Worm (Caenorhabditis elegans) whole organism, young adult: ENCODE measurements around the gene C18A11.1.

Source experiments
- B0019.2 ChIP-seq: fragments of 200-800 bp; sonication (Bioruptor generic); conservative IDR thresholded peaks from 2 replicates; pipeline ENCODE4 v1.3.6; 2022; ENCODE audit warnings: missing genetic modification reagents, missing genetic modification characterization, missing compliant biosample characterization
- D2030.7 ChIP-seq: fragments of 200-800 bp; sonication (Bioruptor generic); IDR thresholded peaks from 2 replicates; pipeline ENCODE4 v1.3.6; 2022; ENCODE audit warnings: missing genetic modification reagents, missing genetic modification characterization, missing compliant biosample characterization
- F10E7.11 ChIP-seq: sonication (generic microtip); optimal IDR thresholded peaks from 2 replicates; lab custom pipeline; 2017; ENCODE audit warnings: mild to moderate bottlenecking, missing genetic modification characterization, moderate library complexity, missing compliant biosample characterization
- F37B4.10 ChIP-seq: fragments of 200-800 bp; sonication (Bioruptor generic); IDR thresholded peaks from 2 replicates; pipeline ENCODE4 v1.3.6; 2022; ENCODE audit warnings: missing genetic modification characterization, missing compliant biosample characterization
- K12H6.12 ChIP-seq: fragments of 200-800 bp; sonication (Bioruptor generic); optimal IDR thresholded peaks from 2 replicates; lab custom pipeline; 2018; ENCODE audit warnings: mild to moderate bottlenecking, missing genetic modification characterization, missing compliant biosample characterization
- T26A5.8 ChIP-seq: sonication (generic microtip); optimal IDR thresholded peaks from 2 replicates; lab custom pipeline; 2016; ENCODE audit warnings: missing genetic modification characterization, missing compliant biosample characterization
- ZK185.1 ChIP-seq: sonication (generic microtip); optimal IDR thresholded peaks from 2 replicates; lab custom pipeline; 2016; ENCODE audit warnings: mild to moderate bottlenecking, missing genetic modification characterization, missing compliant biosample characterization; ENCODE audit not compliant: poor library complexity, severe bottlenecking
- akir-1 ChIP-seq: fragments of 200-800 bp; sonication (Bioruptor generic); optimal IDR thresholded peaks from 2 replicates; lab custom pipeline; 2018; ENCODE audit warnings: mild to moderate bottlenecking, missing genetic modification characterization, moderate library complexity, missing compliant biosample characterization
- ccch-3 ChIP-seq: fragments of 200-800 bp; sonication (Bioruptor generic); optimal IDR thresholded peaks from 2 replicates; lab custom pipeline; 2018; ENCODE audit warnings: mild to moderate bottlenecking, missing genetic modification characterization, missing compliant biosample characterization
- ceh-40 ChIP-seq: fragments of 200-800 bp; sonication (Bioruptor generic); IDR thresholded peaks from 2 replicates; pipeline ENCODE4 v1.3.6; 2022; ENCODE audit warnings: missing genetic modification characterization, missing compliant biosample characterization
- ceh-58 ChIP-seq: fragments of 200-800 bp; sonication (Bioruptor generic); IDR thresholded peaks from 2 replicates; pipeline ENCODE4 v1.3.6; 2022; ENCODE audit warnings: missing genetic modification characterization, missing compliant biosample characterization
- ceh-91 ChIP-seq: fragments of 200-800 bp; sonication (Bioruptor generic); IDR thresholded peaks from 2 replicates; pipeline ENCODE4 v1.3.6; 2022; ENCODE audit warnings: missing genetic modification reagents, missing genetic modification characterization, missing compliant biosample characterization
- die-1 ChIP-seq: sonication (generic microtip); optimal IDR thresholded peaks from 2 replicates; lab custom pipeline; 2016; ENCODE audit warnings: missing genotype, mild to moderate bottlenecking, missing genetic modification characterization, missing compliant biosample characterization
- dpff-1 ChIP-seq: sonication (generic microtip); optimal IDR thresholded peaks from 2 replicates; lab custom pipeline; 2017; ENCODE audit warnings: mild to moderate bottlenecking, missing genetic modification characterization, missing compliant biosample characterization
- egrh-3 ChIP-seq: fragments of 200-800 bp; sonication (Bioruptor generic); IDR thresholded peaks from 2 replicates; pipeline ENCODE4 v1.3.6; 2022; ENCODE audit warnings: missing genetic modification reagents, missing genetic modification characterization, missing compliant biosample characterization
- ekl-4 ChIP-seq: fragments of 200-800 bp; sonication (Bioruptor generic); IDR thresholded peaks from 2 replicates; pipeline ENCODE4 v1.3.6; 2022; ENCODE audit warnings: missing genetic modification reagents, missing genetic modification characterization, missing compliant biosample characterization
- ets-4 ChIP-seq: fragments of 200-800 bp; sonication (Bioruptor generic); optimal IDR thresholded peaks from 2 replicates; lab custom pipeline; 2018; ENCODE audit warnings: mild to moderate bottlenecking, missing genetic modification characterization, missing compliant biosample characterization
- gei-17 ChIP-seq: fragments of 200-800 bp; sonication (Bioruptor generic); optimal IDR thresholded peaks from 2 replicates; lab custom pipeline; 2018; ENCODE audit warnings: mild to moderate bottlenecking, missing genetic modification characterization, missing compliant biosample characterization
- hlh-26 ChIP-seq: fragments of 200-800 bp; sonication (Bioruptor generic); conservative IDR thresholded peaks from 2 replicates; pipeline ENCODE4 v1.3.6; 2022; ENCODE audit warnings: missing genetic modification reagents, missing genetic modification characterization, missing compliant biosample characterization
- hmg-1.2 ChIP-seq: fragments of 200-800 bp; sonication (Bioruptor generic); IDR thresholded peaks from 2 replicates; pipeline ENCODE4 v1.3.6; 2022; ENCODE audit warnings: missing genetic modification reagents, missing genetic modification characterization, missing compliant biosample characterization
- let-607 ChIP-seq, 2 experiments: fragments of 200-800 bp in 1 of 2; sonication (Bioruptor generic) in 1 of 2; sonication (generic microtip) in 1 of 2; optimal IDR thresholded peaks; 2 replicates each; lab custom pipeline; 2016 to 2018; ENCODE audit warnings: mild to moderate bottlenecking in 2 of 2, missing compliant biosample characterization in 2 of 2, missing genetic modification characterization in 2 of 2, moderate library complexity in 2 of 2, missing genotype in 1 of 2
- lin-26 ChIP-seq: fragments of 200-800 bp; sonication (Bioruptor generic); IDR thresholded peaks from 2 replicates; pipeline ENCODE4 v1.3.6; 2022; ENCODE audit warnings: missing genetic modification reagents, missing genetic modification characterization, missing compliant biosample characterization
- lin-40 ChIP-seq: sonication (generic microtip); optimal IDR thresholded peaks from 2 replicates; lab custom pipeline; 2016; ENCODE audit warnings: missing genetic modification characterization, mild to moderate bottlenecking, missing compliant biosample characterization, missing genotype, missing genetic modification reagents
- lsl-1 ChIP-seq: fragments of 200-800 bp; sonication (Bioruptor generic); optimal IDR thresholded peaks from 2 replicates; lab custom pipeline; 2018; ENCODE audit warnings: mild to moderate bottlenecking, missing genetic modification characterization, moderate library complexity, missing compliant biosample characterization
- lsy-27 ChIP-seq: sonication (generic microtip); optimal IDR thresholded peaks from 2 replicates; lab custom pipeline; 2017; ENCODE audit warnings: missing genetic modification characterization, mild to moderate bottlenecking, missing compliant biosample characterization, antibody characterized with exemption, missing genotype, borderline replicate concordance; ENCODE audit not compliant: insufficient read depth
- madf-10 ChIP-seq: sonication (generic microtip); optimal IDR thresholded peaks from 2 replicates; lab custom pipeline; 2016; ENCODE audit warnings: mild to moderate bottlenecking, missing genetic modification characterization, missing compliant biosample characterization
- nfya-1 ChIP-seq: sonication (generic microtip); optimal IDR thresholded peaks from 2 replicates; lab custom pipeline; 2017; ENCODE audit warnings: antibody characterized with exemption, missing compliant biosample characterization, missing genetic modification characterization, borderline replicate concordance; ENCODE audit not compliant: insufficient read depth
- nfya-2 ChIP-seq: fragments of 200-800 bp; sonication (Bioruptor generic); IDR thresholded peaks from 2 replicates; pipeline ENCODE4 v1.3.6; 2022; ENCODE audit warnings: missing genetic modification reagents, missing genetic modification characterization, missing compliant biosample characterization
- nhr-80 ChIP-seq: sonication (generic microtip); optimal IDR thresholded peaks from 2 replicates; lab custom pipeline; 2016; ENCODE audit warnings: missing genetic modification characterization, missing compliant biosample characterization
- pha-4 ChIP-seq: fragments of 150-350 bp; sonication (generic microtip); optimal IDR thresholded peaks from 2 replicates; lab custom pipeline; 2014; ENCODE audit warnings: missing biosample characterization, missing genetic modification reagents, missing genetic modification characterization
- rec-8 ChIP-seq, 2 experiments: sonication (generic microtip); optimal IDR thresholded peaks; 2 replicates each; lab custom pipeline; 2016; ENCODE audit warnings: mild to moderate bottlenecking in 2 of 2, missing genetic modification characterization in 2 of 2, missing genetic modification reagents in 2 of 2, missing genotype in 2 of 2, missing biosample characterization in 1 of 2, missing compliant biosample characterization in 1 of 2, moderate library complexity in 1 of 2
- repo-1 ChIP-seq: sonication (generic microtip); optimal IDR thresholded peaks from 2 replicates; lab custom pipeline; 2017; ENCODE audit warnings: mild to moderate bottlenecking, missing genetic modification characterization, missing compliant biosample characterization
- rpc-1 ChIP-seq, 2 experiments: fragments of 150-350 bp in 1 of 2; sonication (generic microtip) in 1 of 2; optimal IDR thresholded peaks; 2 replicates each; lab custom pipeline; 2014 to 2018; ENCODE audit warnings: missing biosample characterization in 1 of 2, missing genetic modification characterization in 1 of 2, missing genetic modification reagents in 1 of 2, missing genotype in 1 of 2
- sea-2 ChIP-seq: fragments of 200-800 bp; sonication (Bioruptor generic); IDR thresholded peaks from 2 replicates; pipeline ENCODE4 v1.3.6; 2022; ENCODE audit warnings: missing genetic modification characterization, missing compliant biosample characterization
- snpc-1.3 ChIP-seq: sonication (generic microtip); optimal IDR thresholded peaks from 2 replicates; lab custom pipeline; 2017; ENCODE audit warnings: missing genetic modification characterization, mild to moderate bottlenecking, missing compliant biosample characterization, antibody characterized with exemption, moderate library complexity, missing genotype, missing genetic modification reagents; ENCODE audit not compliant: insufficient read depth
- sptf-2 ChIP-seq: fragments of 200-800 bp; sonication (Bioruptor generic); optimal IDR thresholded peaks from 2 replicates; lab custom pipeline; 2018; ENCODE audit warnings: mild to moderate bottlenecking, missing genetic modification characterization, missing compliant biosample characterization
- tbx-9 ChIP-seq: sonication (generic microtip); optimal IDR thresholded peaks from 2 replicates; lab custom pipeline; 2016; ENCODE audit warnings: borderline replicate concordance, missing genetic modification characterization, inconsistent platforms, missing compliant biosample characterization
- ztf-18 ChIP-seq: sonication (generic microtip); optimal IDR thresholded peaks from 2 replicates; lab custom pipeline; 2016; ENCODE audit warnings: missing genotype, mild to moderate bottlenecking, missing genetic modification characterization, missing compliant biosample characterization
- ztf-25 ChIP-seq: fragments of 200-800 bp; sonication (Bioruptor generic); IDR thresholded peaks from 2 replicates; pipeline ENCODE4 v1.3.6; 2022; ENCODE audit warnings: missing genetic modification reagents, missing genetic modification characterization, missing compliant biosample characterization
- ztf-28 ChIP-seq: fragments of 200-800 bp; sonication (Bioruptor generic); IDR thresholded peaks from 2 replicates; pipeline ENCODE4 v1.3.6; 2022; ENCODE audit warnings: missing genetic modification reagents, missing genetic modification characterization, missing compliant biosample characterization

Gene C18A11.1

ce11 chrX:8089266-8089909, 20.3 kb downstream of the C18A11.1 start (continued):
- TF ChIP-seq hlh-26 (GFP tag; lab: Robert Waterston, UW) (no peak), lin-26 (peak; percentile 70; the same call in 1 of the 2 replicates), pha-4 (tag; lab: Kevin White, UChicago) (no peak), rpc-1 (optimal IDR thresholded peaks at IDR 0.05; lab: Kevin White, UChicago) (no peak), rpc-1 (tag; optimal IDR thresholded peaks at IDR 0.05; lab: Kevin White, UChicago) (no peak), egrh-3 (GFP tag; lab: Robert Waterston, UW) (no peak), gei-17 (GFP tag; lab: Kevin White, UChicago) (peak; percentile 19), ets-4 (GFP tag; lab: Kevin White, UChicago) (no peak), B0019.2 (no peak), K12H6.12 (no peak)

DNA sequence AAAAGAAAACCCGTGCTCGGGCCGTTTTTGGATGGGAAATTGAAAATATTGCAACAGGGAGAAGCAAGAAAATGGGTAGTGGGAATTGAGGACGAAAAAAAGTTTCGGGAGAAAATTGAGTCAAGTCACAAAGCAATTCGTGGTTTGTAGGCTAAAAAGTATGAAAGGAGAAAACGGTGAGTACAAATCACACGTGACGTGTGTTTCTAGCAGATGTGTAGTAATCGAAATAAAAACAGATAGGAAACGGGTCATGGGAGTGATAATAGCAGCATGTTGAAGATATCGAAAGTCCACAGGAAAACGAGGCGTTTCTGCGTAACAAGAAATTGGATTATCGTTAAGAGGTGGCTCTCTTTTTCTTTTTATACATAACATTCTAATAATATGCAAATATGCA, 20.8 kb downstream of the C18A11.1 start:
- no peak for TF ChIP-seq F10E7.11 (tag; lab: Kevin White, UChicago)
- TF ChIP-seq, all 124 proteins: peak for 0

- TF ChIP-seq ztf-18 (no peak), nhr-80 (tag; lab: Kevin White, UChicago) (peak; percentile 49), nfya-1 (no peak), ekl-4 (GFP tag; lab: Robert Waterston, UW) (no peak)
Measured at ce11 chrX:8098813-8099360, 29.8 kb downstream of the C18A11.1 start, which contains the start of gene catp-5. Gene catp-5 (minus strand): TSS chrX:8098863.

- TF ChIP-seq die-1: no peak
- TF ChIP-seq F10E7.11 (tag; lab: Kevin White, UChicago): no peak
- no peak for TF ChIP-seq akir-1 (GFP tag; lab: Kevin White, UChicago)
- no peak for TF ChIP-seq egrh-3 (GFP tag; lab: Robert Waterston, UW)
- no peak for TF ChIP-seq lin-26
- TF ChIP-seq ztf-25 (GFP tag; lab: Robert Waterston, UW): no peak
- peak; percentile 8 for TF ChIP-seq nhr-80 (tag; lab: Kevin White, UChicago)
- TF ChIP-seq nfya-2 (GFP tag; lab: Robert Waterston, UW): no peak
- no peak for TF ChIP-seq sea-2 (GFP tag; lab: Robert Waterston, UW)
- TF ChIP-seq F37B4.10 (GFP tag; lab: Robert Waterston, UW): no peak
- no peak for TF ChIP-seq ceh-91 (GFP tag; lab: Robert Waterston, UW)
- TF ChIP-seq ztf-28: no peak
- TF ChIP-seq madf-10 (tag; lab: Kevin White, UChicago): no peak
- peak; percentile 57 for TF ChIP-seq lin-40 (tag; lab: Kevin White, UChicago)
- TF ChIP-seq ceh-58: no peak
- no peak for TF ChIP-seq repo-1 (tag; lab: Kevin White, UChicago)
- TF ChIP-seq hlh-26 (GFP tag; lab: Robert Waterston, UW): no peak
- TF ChIP-seq dpff-1: no peak
- TF ChIP-seq T26A5.8 (tag; lab: Kevin White, UChicago): no peak
- TF ChIP-seq snpc-1.3 (tag; lab: Kevin White, UChicago): no peak
- no peak for TF ChIP-seq rec-8 (tag; optimal IDR thresholded peaks at IDR 0.05; lab: Kevin White, UChicago)
- TF ChIP-seq D2030.7 (GFP tag; lab: Robert Waterston, UW): no peak
- peak; percentile 23 for TF ChIP-seq ZK185.1 (tag; lab: Kevin White, UChicago)
- no peak for TF ChIP-seq lsy-27 (tag; lab: Kevin White, UChicago)
- TF ChIP-seq sptf-2: no peak
- peak; percentile 63; the same call in 1 of the 2 replicates for TF ChIP-seq hmg-1.2 (GFP tag; lab: Robert Waterston, UW)
- no peak for TF ChIP-seq ccch-3 (GFP tag; lab: Kevin White, UChicago)
- TF ChIP-seq K12H6.12: no peak
- TF ChIP-seq ceh-40: no peak
- TF ChIP-seq let-607 (tag; optimal IDR thresholded peaks at IDR 0.05; lab: Kevin White, UChicago): no peak
- peak; percentile 40 for TF ChIP-seq gei-17 (GFP tag; lab: Kevin White, UChicago)
- no peak for TF ChIP-seq lsl-1 (GFP tag; lab: Kevin White, UChicago)
- TF ChIP-seq tbx-9 (tag; lab: Kevin White, UChicago): no peak
Measured at ce11 chrX:8103899-8104298, 34.8 kb downstream of the C18A11.1 start, which contains the start of gene K07E3.2. Gene K07E3.2 (plus strand): TSS chrX:8104298.
